Worm (Caenorhabditis elegans) whole organism, young adult: ENCODE data around the gene K02E10.6.

Source experiments
- B0336.3 ChIP-seq: fragments of 200-800 bp; sonication (Bioruptor generic); IDR thresholded peaks from 2 replicates; pipeline ENCODE4 v1.3.6; 2022; ENCODE audit warnings: missing genetic modification characterization, missing compliant biosample characterization
- C06A6.2 ChIP-seq: fragments of 200-800 bp; sonication (Bioruptor generic); conservative IDR thresholded peaks from 2 replicates; pipeline ENCODE4 v1.3.6; 2022; ENCODE audit warnings: missing genetic modification characterization, missing compliant biosample characterization
- F33H1.4 ChIP-seq: fragments of 200-800 bp; sonication (Bioruptor generic); IDR thresholded peaks from 2 replicates; pipeline ENCODE4 v1.3.6; 2022; ENCODE audit warnings: missing genetic modification reagents, missing genetic modification characterization, missing compliant biosample characterization
- T07F8.4 ChIP-seq: sonication (generic microtip); optimal IDR thresholded peaks from 2 replicates; lab custom pipeline; 2016; ENCODE audit warnings: mild to moderate bottlenecking, missing genetic modification characterization, moderate library complexity, missing compliant biosample characterization
- T26A5.8 ChIP-seq: sonication (generic microtip); optimal IDR thresholded peaks from 2 replicates; lab custom pipeline; 2016; ENCODE audit warnings: missing genetic modification characterization, missing compliant biosample characterization
- Y79H2A.3 ChIP-seq: fragments of 200-800 bp; sonication (Bioruptor generic); conservative IDR thresholded peaks from 2 replicates; pipeline ENCODE4 v1.3.6; 2022; ENCODE audit warnings: missing genetic modification reagents, missing genetic modification characterization, missing compliant biosample characterization
- cebp-1 ChIP-seq, 2 experiments: fragments of 200-800 bp in 1 of 2; sonication (Bioruptor generic) in 1 of 2; sonication (generic microtip) in 1 of 2; IDR thresholded peaks in 1 of 2; optimal IDR thresholded peaks in 1 of 2; 2 replicates each; pipeline versions ENCODE4 v1.3.6 to Lab custom; 2017 to 2022; ENCODE audit warnings: missing compliant biosample characterization in 2 of 2, missing genetic modification characterization in 2 of 2, mild to moderate bottlenecking in 1 of 2, missing genetic modification reagents in 1 of 2, moderate library complexity in 1 of 2
- cebp-2 ChIP-seq: fragments of 200-800 bp; sonication (Bioruptor generic); IDR thresholded peaks from 2 replicates; pipeline ENCODE4 v1.3.6; 2022; ENCODE audit warnings: missing genetic modification characterization, missing compliant biosample characterization
- ceh-40 ChIP-seq: fragments of 200-800 bp; sonication (Bioruptor generic); IDR thresholded peaks from 2 replicates; pipeline ENCODE4 v1.3.6; 2022; ENCODE audit warnings: missing genetic modification characterization, missing compliant biosample characterization
- ceh-91 ChIP-seq: fragments of 200-800 bp; sonication (Bioruptor generic); IDR thresholded peaks from 2 replicates; pipeline ENCODE4 v1.3.6; 2022; ENCODE audit warnings: missing genetic modification reagents, missing genetic modification characterization, missing compliant biosample characterization
- chd-7 ChIP-seq: sonication (generic microtip); optimal IDR thresholded peaks from 2 replicates; lab custom pipeline; 2016; ENCODE audit warnings: mild to moderate bottlenecking, missing genetic modification characterization, moderate library complexity, missing compliant biosample characterization
- dox-1 ChIP-seq: fragments of 200-800 bp; sonication (Bioruptor generic); IDR thresholded peaks from 2 replicates; pipeline ENCODE4 v1.3.6; 2022; ENCODE audit warnings: missing genetic modification reagents, missing genetic modification characterization, missing compliant biosample characterization
- dpff-1 ChIP-seq: sonication (generic microtip); optimal IDR thresholded peaks from 2 replicates; lab custom pipeline; 2017; ENCODE audit warnings: mild to moderate bottlenecking, missing genetic modification characterization, missing compliant biosample characterization
- egl-18 ChIP-seq: fragments of 200-800 bp; sonication (Bioruptor generic); IDR thresholded peaks from 2 replicates; pipeline ENCODE4 v1.3.6; 2022; ENCODE audit warnings: missing genetic modification reagents, missing genetic modification characterization, missing compliant biosample characterization
- gei-17 ChIP-seq: fragments of 200-800 bp; sonication (Bioruptor generic); optimal IDR thresholded peaks from 2 replicates; lab custom pipeline; 2018; ENCODE audit warnings: mild to moderate bottlenecking, missing genetic modification characterization, missing compliant biosample characterization
- hlh-26 ChIP-seq: fragments of 200-800 bp; sonication (Bioruptor generic); conservative IDR thresholded peaks from 2 replicates; pipeline ENCODE4 v1.3.6; 2022; ENCODE audit warnings: missing genetic modification reagents, missing genetic modification characterization, missing compliant biosample characterization
- lag-1 ChIP-seq: fragments of 200-800 bp; sonication (Bioruptor generic); IDR thresholded peaks from 2 replicates; pipeline ENCODE4 v1.3.6; 2022; ENCODE audit warnings: missing genetic modification reagents, missing genetic modification characterization, missing compliant biosample characterization
- lin-26 ChIP-seq: fragments of 200-800 bp; sonication (Bioruptor generic); IDR thresholded peaks from 2 replicates; pipeline ENCODE4 v1.3.6; 2022; ENCODE audit warnings: missing genetic modification reagents, missing genetic modification characterization, missing compliant biosample characterization
- lin-35 ChIP-seq, 3 experiments: fragments of 150-350 bp in 2 of 3; sonication (generic microtip) in 1 of 3; optimal IDR thresholded peaks; 2 replicates each; lab custom pipeline; 2014 to 2018; ENCODE audit warnings: missing biosample characterization in 3 of 3, missing genetic modification characterization in 3 of 3, missing genetic modification reagents in 3 of 3
- lsy-27 ChIP-seq: sonication (generic microtip); optimal IDR thresholded peaks from 2 replicates; lab custom pipeline; 2017; ENCODE audit warnings: missing genetic modification characterization, mild to moderate bottlenecking, missing compliant biosample characterization, antibody characterized with exemption, missing genotype, borderline replicate concordance; ENCODE audit not compliant: insufficient read depth
- madf-6 ChIP-seq: fragments of 200-800 bp; sonication (Bioruptor generic); IDR thresholded peaks from 2 replicates; pipeline ENCODE4 v1.3.6; 2022; ENCODE audit warnings: missing genetic modification reagents, missing genetic modification characterization, missing compliant biosample characterization
- mel-28 ChIP-seq: sonication (generic microtip); optimal IDR thresholded peaks from 2 replicates; lab custom pipeline; 2016; ENCODE audit warnings: borderline replicate concordance, mild to moderate bottlenecking, missing genetic modification characterization, missing compliant biosample characterization
- nfyb-1 ChIP-seq: fragments of 200-800 bp; sonication (Bioruptor generic); IDR thresholded peaks from 2 replicates; pipeline ENCODE4 v1.3.6; 2022; ENCODE audit warnings: missing genetic modification reagents, missing genetic modification characterization, missing compliant biosample characterization
- nhr-27 ChIP-seq: fragments of 200-800 bp; sonication (Bioruptor generic); optimal IDR thresholded peaks from 2 replicates; lab custom pipeline; 2018; ENCODE audit warnings: mild to moderate bottlenecking, missing genetic modification characterization, moderate library complexity, missing compliant biosample characterization
- snpc-1.1 ChIP-seq: sonication (generic microtip); optimal IDR thresholded peaks from 2 replicates; lab custom pipeline; 2017; ENCODE audit warnings: missing genetic modification characterization, mild to moderate bottlenecking, missing compliant biosample characterization, antibody characterized with exemption, moderate library complexity, missing genotype, missing genetic modification reagents; ENCODE audit not compliant: insufficient read depth
- snpc-1.3 ChIP-seq: sonication (generic microtip); optimal IDR thresholded peaks from 2 replicates; lab custom pipeline; 2017; ENCODE audit warnings: missing genetic modification characterization, mild to moderate bottlenecking, missing compliant biosample characterization, antibody characterized with exemption, moderate library complexity, missing genotype, missing genetic modification reagents; ENCODE audit not compliant: insufficient read depth
- snpc-4 ChIP-seq, 5 experiments: fragments of 150-350 bp in 1 of 5; sonication (generic microtip) in 4 of 5; optimal IDR thresholded peaks; 2 replicates each; lab custom pipeline; 2014 to 2018; ENCODE audit warnings: missing genetic modification characterization in 5 of 5, missing biosample characterization in 3 of 5, antibody characterized with exemption in 2 of 5, mild to moderate bottlenecking in 2 of 5, missing compliant biosample characterization in 2 of 5, missing genotype in 2 of 5, moderate library complexity in 2 of 5, missing genetic modification reagents in 1 of 5
- somi-1 ChIP-seq: fragments of 200-800 bp; sonication (Bioruptor generic); optimal IDR thresholded peaks from 2 replicates; lab custom pipeline; 2018; ENCODE audit warnings: mild to moderate bottlenecking, missing genetic modification characterization, missing compliant biosample characterization
- sptf-2 ChIP-seq: fragments of 200-800 bp; sonication (Bioruptor generic); optimal IDR thresholded peaks from 2 replicates; lab custom pipeline; 2018; ENCODE audit warnings: mild to moderate bottlenecking, missing genetic modification characterization, missing compliant biosample characterization
- unc-130 ChIP-seq: sonication (generic microtip); optimal IDR thresholded peaks from 2 replicates; lab custom pipeline; 2016; ENCODE audit warnings: missing genetic modification reagents, missing genetic modification characterization, missing compliant biosample characterization
- xnd-1 ChIP-seq: sonication (generic microtip); optimal IDR thresholded peaks from 2 replicates; lab custom pipeline; 2016; ENCODE audit warnings: missing genotype, missing genetic modification reagents, missing genetic modification characterization, missing compliant biosample characterization
- zfh-2 ChIP-seq: fragments of 200-800 bp; sonication (Bioruptor generic); conservative IDR thresholded peaks from 2 replicates; pipeline ENCODE4 v1.3.6; 2022; ENCODE audit warnings: missing genetic modification reagents, missing genetic modification characterization, missing compliant biosample characterization
- ztf-6 ChIP-seq: fragments of 200-800 bp; sonication (Bioruptor generic); IDR thresholded peaks from 2 replicates; pipeline ENCODE4 v1.3.6; 2022; ENCODE audit warnings: missing genetic modification reagents, missing genetic modification characterization, missing compliant biosample characterization

Gene K02E10.6

DNA sequence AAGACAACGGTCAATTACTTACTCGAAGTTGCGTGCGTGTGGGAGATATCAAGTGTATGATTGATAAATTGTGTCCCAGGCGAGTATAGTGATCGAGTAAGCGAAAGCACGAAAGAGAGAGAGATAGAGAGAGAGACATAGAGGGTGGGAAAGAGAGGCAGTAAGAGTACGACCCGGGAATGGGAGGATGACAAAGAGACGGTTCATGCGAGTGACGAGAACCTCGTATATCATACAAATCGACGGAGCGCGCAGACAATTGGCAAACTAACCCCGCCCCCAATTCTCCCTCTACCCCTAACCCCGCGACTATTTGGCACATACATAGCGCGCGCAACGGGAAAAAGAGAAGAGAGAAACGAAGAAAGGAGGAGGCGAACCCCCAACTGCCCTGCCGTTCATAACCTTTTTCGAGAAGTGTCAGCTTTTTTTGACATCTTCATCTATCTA lies 13.3 kb upstream of the K02E10.6 start, which contains the start of gene rabr-1 (continued):
- TF ChIP-seq lag-1 (GFP tag; lab: Robert Waterston, UW) = no peak
- no peak for TF ChIP-seq snpc-1.3 (tag; lab: Kevin White, UChicago)
- no peak for TF ChIP-seq T07F8.4 (tag; lab: Kevin White, UChicago)
- peak; percentile 28 for TF ChIP-seq somi-1
- no peak for TF ChIP-seq mel-28 (tag; lab: Kevin White, UChicago)
- no peak for TF ChIP-seq T26A5.8 (tag; lab: Kevin White, UChicago)
- peak; percentile 44 for TF ChIP-seq chd-7 (tag; lab: Kevin White, UChicago)
- TF ChIP-seq egl-18 (GFP tag; lab: Robert Waterston, UW) = no peak
- peak; percentile 71 for TF ChIP-seq dox-1
- peak; percentile 14 for TF ChIP-seq gei-17 (GFP tag; lab: Kevin White, UChicago)
- no peak for TF ChIP-seq B0336.3 (GFP tag; lab: Robert Waterston, UW)
- TF ChIP-seq ztf-6 (GFP tag; lab: Robert Waterston, UW) = no peak
- TF ChIP-seq lin-35 (GFP tag; optimal IDR thresholded peaks at IDR 0.05; lab: Kevin White, UChicago) = no peak
- no peak for TF ChIP-seq nfyb-1 (GFP tag; lab: Robert Waterston, UW)
- 0 out of 2 replicates have a peak, but pooled peaks have one; percentile 31 for TF ChIP-seq C06A6.2 (GFP tag; lab: Robert Waterston, UW)
- TF ChIP-seq sptf-2 (GFP tag; lab: Kevin White, UChicago) = no peak
- no peak for TF ChIP-seq F33H1.4 (GFP tag; lab: Robert Waterston, UW)
- no peak for TF ChIP-seq xnd-1 (tag; lab: Kevin White, UChicago)

DNA sequence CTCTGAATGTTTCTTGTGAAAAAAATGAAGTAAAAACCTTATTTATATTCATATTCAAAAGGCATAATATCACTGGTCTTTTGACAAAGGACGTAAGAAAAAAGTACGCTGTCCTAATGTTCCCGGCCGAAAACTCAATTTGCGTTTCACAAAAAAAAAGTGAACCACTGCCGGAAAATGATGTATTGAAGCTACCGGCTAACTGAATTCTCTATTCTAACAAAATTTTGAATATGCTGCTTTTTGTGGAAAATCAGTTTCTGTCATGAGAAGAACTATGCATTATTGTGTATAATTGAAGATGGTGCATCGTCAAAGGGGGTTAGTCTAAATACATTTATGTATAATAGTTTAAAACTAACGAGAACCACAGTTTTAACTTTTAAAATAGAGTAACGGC lies 11.7 kb upstream of the K02E10.6 start:
- no peak for TF ChIP-seq ceh-40 (GFP tag; lab: Robert Waterston, UW)
- no peak for TF ChIP-seq madf-6 (GFP tag; lab: Robert Waterston, UW)
- no peak for TF ChIP-seq nhr-27 (tag; lab: Kevin White, UChicago)
- no peak for TF ChIP-seq Y79H2A.3 (GFP tag; lab: Robert Waterston, UW)
- TF ChIP-seq hlh-26 (GFP tag; lab: Robert Waterston, UW) = no peak
- no peak for TF ChIP-seq ceh-91 (GFP tag; lab: Robert Waterston, UW)
- TF ChIP-seq lsy-27 (tag; lab: Kevin White, UChicago) = no peak
- TF ChIP-seq dpff-1 = no peak
- no peak for TF ChIP-seq unc-130 (GFP tag; lab: Kevin White, UChicago)

DNA sequence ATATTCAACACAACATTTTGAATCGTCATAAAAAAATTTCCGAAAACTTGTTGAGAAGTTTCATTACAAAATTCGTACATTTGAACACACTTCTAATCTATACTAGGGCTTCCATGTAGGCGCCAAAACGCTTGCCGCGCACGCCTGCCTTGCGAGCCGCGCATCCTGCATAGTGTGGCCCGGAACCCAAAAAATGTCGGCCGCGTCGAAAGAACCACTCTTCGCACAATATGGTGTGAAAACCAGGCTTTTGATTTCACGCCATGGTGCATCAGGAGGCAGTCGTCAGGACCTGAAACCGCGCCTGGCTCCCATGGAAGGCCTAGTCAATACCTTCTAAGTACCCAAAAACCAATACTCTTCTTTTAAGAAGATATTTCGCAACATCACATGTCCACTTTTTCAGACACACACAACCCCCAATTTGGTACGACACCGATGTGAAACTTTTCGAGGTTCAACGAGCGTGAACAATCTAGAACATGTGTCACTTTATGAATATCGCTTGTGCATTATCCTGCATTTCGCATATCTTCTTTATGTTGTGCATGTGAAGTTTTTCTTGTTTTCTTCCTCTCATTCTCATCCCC lies 11.1 kb upstream of the K02E10.6 start:
- no peak for TF ChIP-seq lin-26 (GFP tag; lab: Robert Waterston, UW)
- TF ChIP-seq snpc-4 (GFP tag; optimal IDR thresholded peaks at IDR 0.05; lab: Kevin White, UChicago) = no peak
- TF ChIP-seq snpc-4 (tag; optimal IDR thresholded peaks at IDR 0.05; lab: Kevin White, UChicago) = peak in 2 of 4 experiments; percentile 58 to 72
- TF ChIP-seq snpc-1.1 (tag; lab: Kevin White, UChicago) = peak; percentile 10
- TF ChIP-seq zfh-2 = peak; percentile 64
- TF ChIP-seq cebp-1 (GFP tag; IDR thresholded peaks at IDR 0.05; lab: Robert Waterston, UW) = 0 out of 2 replicates have a peak, but pooled peaks have one; percentile 32
- peak; percentile 86 for TF ChIP-seq cebp-1 (tag; optimal IDR thresholded peaks at IDR 0.05; lab: Kevin White, UChicago)
- no peak for TF ChIP-seq nfyb-1 (GFP tag; lab: Robert Waterston, UW)
- 0 out of 2 replicates have a peak, but pooled peaks have one; percentile 67 for TF ChIP-seq cebp-2 (GFP tag; lab: Robert Waterston, UW)
